Fruit fly (Drosophila melanogaster): ENCODE measurements around the gene Dhc98D.

dm6 chr3R:28544538-28545393, 58.0 kb downstream of the Dhc98D start, which contains the start of gene mIF2:
- TF ChIP-seq CG4318 (GFP tag; optimal IDR thresholded peaks at IDR 0.05) (no peak), Blimp-1 (GFP tag; optimal IDR thresholded peaks at IDR 0.05) (no peak), CG11902 (GFP tag; optimal IDR thresholded peaks at IDR 0.05) (no peak), CG8632 (GFP tag; optimal IDR thresholded peaks at IDR 0.05) (no peak), Ets21C (GFP tag; optimal IDR thresholded peaks at IDR 0.05) (no peak), CG6792 (GFP tag; optimal IDR thresholded peaks at IDR 0.05) (peak; percentile 12), Eip78C (GFP tag) (peak; percentile 74)
